Worm (Caenorhabditis elegans) whole organism, midembryonic: ENCODE measurements around the gene hpo-18.

ENCODE experiments used
- T22C8.4 ChIP-seq: fragments of 200-800 bp; sonication (Bioruptor generic); IDR thresholded peaks from 2 replicates; pipeline ENCODE4 v1.3.6; 2022; ENCODE audit warnings: missing genetic modification characterization, missing compliant biosample characterization
- flt-1 ChIP-seq: fragments of 200-800 bp; sonication (Bioruptor generic); IDR thresholded peaks from 2 replicates; pipeline ENCODE4 v1.3.6; 2022; ENCODE audit warnings: missing genetic modification characterization, missing compliant biosample characterization
- tab-1 ChIP-seq: fragments of 200-800 bp; sonication (Bioruptor generic); IDR thresholded peaks from 2 replicates; pipeline ENCODE4 v1.3.6; 2022; ENCODE audit warnings: missing genetic modification characterization, missing compliant biosample characterization
- ztf-23 ChIP-seq: fragments of 200-800 bp; sonication (Bioruptor generic); IDR thresholded peaks from 2 replicates; pipeline ENCODE4 v1.3.6; 2022; ENCODE audit warnings: missing genetic modification reagents, missing genetic modification characterization, missing compliant biosample characterization

DNA sequence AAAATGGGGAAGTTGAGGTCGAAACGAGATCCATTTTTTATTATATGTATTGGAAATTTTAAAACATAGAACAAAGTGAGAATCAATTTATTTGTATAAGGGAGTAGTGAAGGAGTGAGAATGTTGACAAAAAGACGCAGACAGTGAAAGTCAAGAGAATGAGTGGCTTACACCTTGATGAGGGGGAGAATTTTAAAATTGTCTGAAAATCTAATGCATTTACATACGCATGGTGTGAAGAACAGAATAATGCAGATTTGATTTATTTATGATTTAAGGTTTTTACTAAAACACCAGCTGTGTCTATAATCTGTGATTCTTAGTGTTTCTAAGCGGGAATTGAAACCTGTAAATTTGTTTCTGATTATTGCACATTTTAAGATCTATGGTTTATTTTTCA is 20.8 kb downstream of the hpo-18 start, which contains the start of gene nhr-125:
- no peak for TF ChIP-seq tab-1 (GFP tag; lab: Robert Waterston, UW)
- TF ChIP-seq ztf-23 (GFP tag; lab: Robert Waterston, UW) = no peak
- TF ChIP-seq flt-1 (GFP tag; lab: Robert Waterston, UW) = no peak
- no peak for TF ChIP-seq T22C8.4 (GFP tag; lab: Robert Waterston, UW)
